Worm (Caenorhabditis elegans) whole organism, L3 larva: ENCODE measurements around the gene str-206.

ENCODE experiments used
- R02D3.7 ChIP-seq: fragments of 150-350 bp; optimal IDR thresholded peaks from 2 replicates; lab custom pipeline; 2014; ENCODE audit warnings: missing biosample characterization, missing genetic modification characterization
- ZK546.5 ChIP-seq: sonication (generic microtip); optimal IDR thresholded peaks from 2 replicates; lab custom pipeline; 2017; ENCODE audit warnings: missing biosample characterization, missing genetic modification characterization
- aly-2 ChIP-seq: fragments of 150-350 bp; optimal IDR thresholded peaks from 2 replicates; lab custom pipeline; 2014; ENCODE audit warnings: missing biosample characterization, missing genetic modification characterization
- ama-1 ChIP-seq: fragments of 150-350 bp; optimal IDR thresholded peaks from 2 replicates; lab custom pipeline; 2018
- ceh-16 ChIP-seq: sonication (generic microtip); optimal IDR thresholded peaks from 2 replicates; lab custom pipeline; 2017; ENCODE audit warnings: missing biosample characterization, missing genetic modification characterization
- ceh-28 ChIP-seq: fragments of 150-350 bp; optimal IDR thresholded peaks from 2 replicates; lab custom pipeline; 2014; ENCODE audit warnings: missing biosample characterization, missing genetic modification reagents, missing genetic modification characterization
- ceh-82 ChIP-seq: fragments of 150-350 bp; optimal IDR thresholded peaks from 2 replicates; lab custom pipeline; 2014; ENCODE audit warnings: missing biosample characterization, missing genetic modification characterization
- ceh-9 ChIP-seq: sonication (generic microtip); optimal IDR thresholded peaks from 2 replicates; lab custom pipeline; 2018; ENCODE audit warnings: missing biosample characterization, missing genetic modification characterization
- daf-12 ChIP-seq: fragments of 150-350 bp; optimal IDR thresholded peaks from 2 replicates; lab custom pipeline; 2014; ENCODE audit warnings: missing biosample characterization, missing genetic modification reagents, missing genetic modification characterization
- egl-27 ChIP-seq: sonication (generic microtip); optimal IDR thresholded peaks from 4 replicates; lab custom pipeline; 2017; ENCODE audit warnings: missing biosample characterization, missing genetic modification reagents, missing genetic modification characterization
- egl-5 ChIP-seq: fragments of 150-350 bp; optimal IDR thresholded peaks from 2 replicates; lab custom pipeline; 2017; ENCODE audit warnings: missing biosample characterization, missing genetic modification reagents, missing genetic modification characterization, inconsistent platforms
- elt-1 ChIP-seq: fragments of 150-350 bp; optimal IDR thresholded peaks from 2 replicates; lab custom pipeline; 2014; ENCODE audit warnings: missing biosample characterization, missing genetic modification characterization
- elt-2 ChIP-seq: sonication (generic microtip); optimal IDR thresholded peaks from 2 replicates; lab custom pipeline; 2016; ENCODE audit warnings: missing genetic modification reagents, mild to moderate bottlenecking, missing genetic modification characterization, missing compliant biosample characterization
- elt-3 ChIP-seq, 3 experiments: fragments of 150-350 bp in 1 of 3; sonication (generic microtip) in 2 of 3; optimal IDR thresholded peaks; 2 replicates in 2 of 3; 4 replicates in 1 of 3; lab custom pipeline; 2014 to 2017; ENCODE audit warnings: missing biosample characterization in 3 of 3, missing genetic modification characterization in 3 of 3
- eor-1 ChIP-seq, 2 experiments: fragments of 150-350 bp; optimal IDR thresholded peaks; 2 replicates each; lab custom pipeline; 2014 to 2018; ENCODE audit warnings: missing biosample characterization in 2 of 2, missing genetic modification characterization in 2 of 2
- fkh-10 ChIP-seq: sonication (generic microtip); optimal IDR thresholded peaks from 2 replicates; lab custom pipeline; 2017; ENCODE audit warnings: missing biosample characterization, missing genetic modification reagents, missing genetic modification characterization
- fkh-2 ChIP-seq: fragments of 150-350 bp; optimal IDR thresholded peaks from 2 replicates; lab custom pipeline; 2014; ENCODE audit warnings: missing biosample characterization, missing genetic modification reagents, missing genetic modification characterization
- fos-1 ChIP-seq: fragments of 150-350 bp; optimal IDR thresholded peaks from 2 replicates; lab custom pipeline; 2014; ENCODE audit warnings: missing biosample characterization, missing genetic modification characterization
- hmg-11 ChIP-seq: sonication (generic microtip); optimal IDR thresholded peaks from 2 replicates; lab custom pipeline; 2016; ENCODE audit warnings: missing genetic modification characterization, missing compliant biosample characterization
- jun-1 ChIP-seq: fragments of 150-350 bp; optimal IDR thresholded peaks from 2 replicates; lab custom pipeline; 2014; ENCODE audit warnings: missing biosample characterization, missing genetic modification reagents, missing genetic modification characterization
- lin-15B ChIP-seq: fragments of 150-350 bp; optimal IDR thresholded peaks from 2 replicates; lab custom pipeline; 2014; ENCODE audit warnings: missing biosample characterization, missing genetic modification characterization
- lin-39 ChIP-seq: fragments of 150-350 bp; optimal IDR thresholded peaks from 2 replicates; lab custom pipeline; 2018; ENCODE audit warnings: missing biosample characterization, missing genetic modification reagents, missing genetic modification characterization
- lsy-12 ChIP-seq: sonication (generic microtip); optimal IDR thresholded peaks from 2 replicates; lab custom pipeline; 2016; ENCODE audit warnings: mild to moderate bottlenecking, missing genetic modification characterization, missing compliant biosample characterization
- mdl-1 ChIP-seq: fragments of 150-350 bp; optimal IDR thresholded peaks from 2 replicates; lab custom pipeline; 2014; ENCODE audit warnings: missing biosample characterization, missing genetic modification characterization
- mml-1 ChIP-seq: fragments of 150-350 bp; sonication (generic microtip); optimal IDR thresholded peaks from 3 replicates; lab custom pipeline; 2014; ENCODE audit warnings: missing biosample characterization, missing genetic modification characterization
- nfya-1 ChIP-seq: sonication (generic microtip); optimal IDR thresholded peaks from 2 replicates; lab custom pipeline; 2017; ENCODE audit warnings: missing genetic modification characterization, mild to moderate bottlenecking, missing compliant biosample characterization, antibody characterized with exemption, moderate library complexity; ENCODE audit not compliant: insufficient read depth
- nhr-11 ChIP-seq: fragments of 150-350 bp; optimal IDR thresholded peaks from 2 replicates; lab custom pipeline; 2014; ENCODE audit warnings: missing biosample characterization, missing genetic modification characterization
- nhr-12 ChIP-seq: fragments of 150-350 bp; optimal IDR thresholded peaks from 2 replicates; lab custom pipeline; 2014; ENCODE audit warnings: missing biosample characterization, missing genetic modification characterization
- nhr-23 ChIP-seq: fragments of 150-350 bp; optimal IDR thresholded peaks from 2 replicates; lab custom pipeline; 2014; ENCODE audit warnings: missing biosample characterization, missing genetic modification reagents, missing genetic modification characterization
- nhr-237 ChIP-seq: fragments of 150-350 bp; optimal IDR thresholded peaks from 2 replicates; lab custom pipeline; 2014; ENCODE audit warnings: missing biosample characterization, missing genetic modification characterization
- nhr-25 ChIP-seq: sonication (generic microtip); optimal IDR thresholded peaks from 2 replicates; lab custom pipeline; 2017; ENCODE audit warnings: missing biosample characterization, missing genetic modification characterization
- nhr-28 ChIP-seq: fragments of 150-350 bp; optimal IDR thresholded peaks from 2 replicates; lab custom pipeline; 2014; ENCODE audit warnings: missing biosample characterization, missing genetic modification characterization
- nhr-43 ChIP-seq: sonication (generic microtip); optimal IDR thresholded peaks from 2 replicates; lab custom pipeline; 2016; ENCODE audit warnings: mild to moderate bottlenecking, missing genetic modification characterization, missing compliant biosample characterization; ENCODE audit not compliant: poor library complexity, severe bottlenecking
- nhr-67 ChIP-seq: fragments of 150-350 bp; optimal IDR thresholded peaks from 2 replicates; lab custom pipeline; 2014; ENCODE audit warnings: missing biosample characterization, missing genetic modification characterization
- nhr-76 ChIP-seq: fragments of 150-350 bp; sonication (generic microtip); optimal IDR thresholded peaks from 5 replicates; lab custom pipeline; 2014; ENCODE audit warnings: missing biosample characterization, missing genetic modification characterization
- nhr-77 ChIP-seq: fragments of 150-350 bp; optimal IDR thresholded peaks from 2 replicates; lab custom pipeline; 2014; ENCODE audit warnings: missing biosample characterization, missing genetic modification characterization
- pha-4 ChIP-seq: fragments of 150-350 bp; optimal IDR thresholded peaks from 2 replicates; lab custom pipeline; 2014; ENCODE audit warnings: missing biosample characterization, missing genetic modification reagents, missing genetic modification characterization
- pqm-1 ChIP-seq: fragments of 150-350 bp; optimal IDR thresholded peaks from 2 replicates; lab custom pipeline; 2017; ENCODE audit warnings: missing biosample characterization, missing genetic modification characterization, inconsistent platforms
- sea-2 ChIP-seq: fragments of 150-350 bp; sonication (generic microtip); optimal IDR thresholded peaks from 4 replicates; lab custom pipeline; 2014; ENCODE audit warnings: missing biosample characterization, missing genetic modification reagents, missing genetic modification characterization
- skn-1 ChIP-seq: fragments of 150-350 bp; optimal IDR thresholded peaks from 2 replicates; lab custom pipeline; 2014; ENCODE audit warnings: missing biosample characterization, missing genetic modification characterization
- snpc-4 ChIP-seq: fragments of 150-350 bp; optimal IDR thresholded peaks from 2 replicates; lab custom pipeline; 2014; ENCODE audit warnings: missing biosample characterization, missing genetic modification characterization
- tbx-2 ChIP-seq: sonication (generic microtip); optimal IDR thresholded peaks from 2 replicates; lab custom pipeline; 2016; ENCODE audit warnings: mild to moderate bottlenecking, missing genetic modification characterization, missing compliant biosample characterization
- unc-39 ChIP-seq: sonication (generic microtip); optimal IDR thresholded peaks from 4 replicates; lab custom pipeline; 2017; ENCODE audit warnings: missing biosample characterization, missing genetic modification characterization
- unc-62 ChIP-seq: fragments of 150-350 bp; sonication (generic microtip); optimal IDR thresholded peaks from 4 replicates; lab custom pipeline; 2014; ENCODE audit warnings: missing biosample characterization, missing genetic modification reagents, missing genetic modification characterization
- zag-1 ChIP-seq: fragments of 150-350 bp; optimal IDR thresholded peaks from 2 replicates; lab custom pipeline; 2014; ENCODE audit warnings: missing biosample characterization, missing genetic modification characterization
- ztf-11 ChIP-seq: fragments of 150-350 bp; optimal IDR thresholded peaks from 2 replicates; lab custom pipeline; 2014; ENCODE audit warnings: missing biosample characterization, missing genetic modification characterization
- ztf-4 ChIP-seq: fragments of 150-350 bp; optimal IDR thresholded peaks from 2 replicates; lab custom pipeline; 2014; ENCODE audit warnings: missing biosample characterization, missing genetic modification characterization

The str-206 gene

DNA sequence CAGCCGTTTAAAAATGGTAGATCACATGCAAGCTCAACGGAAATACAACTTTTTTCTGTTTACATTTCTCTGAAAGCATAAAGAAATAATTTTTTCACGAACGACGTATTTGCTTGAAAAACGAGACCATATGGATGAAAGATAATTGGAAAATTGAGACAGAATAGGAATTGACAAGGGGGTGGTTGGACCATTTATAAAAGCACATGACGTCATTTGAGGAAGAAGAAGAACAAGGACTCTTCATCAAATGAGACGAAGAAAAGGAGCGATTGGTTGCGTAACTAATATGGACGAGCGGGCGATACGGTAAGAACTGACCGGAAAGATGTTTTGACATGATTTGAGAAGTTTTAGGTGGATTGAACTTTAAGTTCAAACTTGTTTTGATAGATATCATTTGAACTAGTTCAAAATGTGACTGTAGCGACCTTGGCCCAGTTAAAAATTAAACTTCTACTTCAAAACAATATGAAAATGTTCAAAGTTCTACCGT is 10.5 kb downstream of the str-206 start:
- TF ChIP-seq elt-1 (tag; lab: Kevin White, UChicago) (no peak), mdl-1 (tag; lab: Kevin White, UChicago) (no peak), nhr-11 (tag; lab: Kevin White, UChicago) (no peak), ceh-28 (peak; percentile 23), ama-1 (peak; percentile 94), eor-1 (tag; optimal IDR thresholded peaks at IDR 0.05; lab: Kevin White, UChicago) (no peak), nhr-25 (peak; percentile 70), lsy-12 (tag; lab: Kevin White, UChicago) (no peak), pha-4 (tag; lab: Kevin White, UChicago) (peak; percentile 86), nhr-12 (tag; lab: Kevin White, UChicago) (no peak), nfya-1 (tag; lab: Kevin White, UChicago) (peak; percentile 72), elt-2 (peak; percentile 19), lin-39 (tag; lab: Kevin White, UChicago) (peak; percentile 18), fkh-2 (no peak), R02D3.7 (no peak), skn-1 (tag; lab: Kevin White, UChicago) (no peak), ceh-9 (tag; lab: Kevin White, UChicago) (no peak), nhr-23 (tag; lab: Kevin White, UChicago) (peak; percentile 70), sea-2 (no peak), egl-27 (tag; lab: Kevin White, UChicago) (no peak), nhr-67 (tag; lab: Kevin White, UChicago) (no peak), ZK546.5 (no peak), hmg-11 (tag; lab: Kevin White, UChicago) (no peak), pqm-1 (no peak), zag-1 (tag; lab: Kevin White, UChicago) (no peak), snpc-4 (tag; lab: Kevin White, UChicago) (no peak), fkh-10 (GFP tag; lab: Kevin White, UChicago) (no peak), nhr-28 (no peak), nhr-237 (no peak), ceh-16 (no peak), egl-5 (no peak), fos-1 (tag; lab: Kevin White, UChicago) (no peak), aly-2 (tag; lab: Kevin White, UChicago) (no peak), daf-12 (tag; lab: Kevin White, UChicago) (no peak), nhr-76 (tag; lab: Kevin White, UChicago) (no peak), unc-39 (tag; lab: Kevin White, UChicago) (no peak), tbx-2 (tag; lab: Kevin White, UChicago) (peak; percentile 31), ceh-82 (no peak), unc-62 (peak; percentile 52), ztf-4 (tag; lab: Kevin White, UChicago) (no peak), ztf-11 (tag; lab: Kevin White, UChicago) (no peak), elt-3 (tag; optimal IDR thresholded peaks at IDR 0.05; lab: Kevin White, UChicago) (no peak), nhr-77 (no peak), mml-1 (no peak), nhr-43 (peak; percentile 61), lin-15B (tag; lab: Kevin White, UChicago) (no peak), jun-1 (tag; lab: Kevin White, UChicago) (no peak)

ce11 chrV:6228920-6229456 is 11.1 kb downstream of the str-206 start:
- no peak for TF ChIP-seq ceh-82
- peak; percentile 14 for TF ChIP-seq pha-4 (tag; lab: Kevin White, UChicago)
- TF ChIP-seq skn-1 (tag; lab: Kevin White, UChicago): no peak
- no peak for TF ChIP-seq nhr-67 (tag; lab: Kevin White, UChicago)
- peak; percentile 42 for TF ChIP-seq fkh-10 (GFP tag; lab: Kevin White, UChicago)
- peak; percentile 49 for TF ChIP-seq nhr-11 (tag; lab: Kevin White, UChicago)
- TF ChIP-seq nhr-25: peak; percentile 62
- peak; percentile 63 for TF ChIP-seq ama-1
- peak; percentile 60 for TF ChIP-seq lsy-12 (tag; lab: Kevin White, UChicago)
